Worm (Caenorhabditis elegans): ENCODE data around the gene Y49F6B.14.

Y49F6B.14 gene

ce11 chrII:3515384-3516053 lies at the start of gene Y49F6B.14, which contains the start of gene clec-125:
Y49F6B.14 (minus strand) TSS chrII:3515484.
clec-125 (plus strand) TSS chrII:3516003.
- TF ChIP-seq ztf-11 (tag; optimal IDR thresholded peaks at IDR 0.05) (no peak), snpc-4 (tag; optimal IDR thresholded peaks at IDR 0.05) (no peak), zag-1 (tag; optimal IDR thresholded peaks at IDR 0.05) (no peak)

DNA sequence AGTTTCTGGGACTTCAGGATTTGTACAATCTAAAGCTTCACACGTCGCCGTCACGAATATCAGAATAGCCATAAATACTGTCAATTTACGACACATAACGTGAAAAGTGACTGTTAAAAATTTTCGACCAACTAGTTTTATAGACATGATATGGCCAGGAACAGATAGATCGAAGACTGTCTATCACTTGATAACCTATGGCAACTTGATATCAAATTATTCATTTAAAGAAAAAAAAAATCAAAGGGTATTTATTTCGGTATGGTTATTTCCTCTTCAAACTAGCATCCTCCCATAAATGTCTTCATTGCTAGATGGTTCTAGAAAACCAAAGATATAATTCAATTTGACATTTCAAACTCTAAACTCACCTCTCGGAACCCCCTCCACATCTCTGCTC lies 47.1 kb upstream of the Y49F6B.14 start, which contains the start of gene W10G11.3:
Gene W10G11.3, minus strand, starts transcription at position 101 of the 400 bp plus-strand sequence.
- TF ChIP-seq unc-55 (GFP tag; optimal IDR thresholded peaks at IDR 0.05), result no peak
- no peak for TF ChIP-seq mab-5 (tag; optimal IDR thresholded peaks at IDR 0.05)
- no peak for TF ChIP-seq nhr-21 (tag; optimal IDR thresholded peaks at IDR 0.05)
- no peak for TF ChIP-seq sma-3 (GFP tag; optimal IDR thresholded peaks at IDR 0.05)
- no peak for TF ChIP-seq lsy-2 (tag; optimal IDR thresholded peaks at IDR 0.05)
- no peak for TF ChIP-seq F13H6.1 (tag; optimal IDR thresholded peaks at IDR 0.05)
- no peak for TF ChIP-seq unc-39 (tag; optimal IDR thresholded peaks at IDR 0.05)
- no peak for TF ChIP-seq skn-1 (tag; optimal IDR thresholded peaks at IDR 0.05)
- no peak for TF ChIP-seq elt-1 (tag; optimal IDR thresholded peaks at IDR 0.05)
- no peak for TF ChIP-seq zag-1 (tag; optimal IDR thresholded peaks at IDR 0.05)
- TF ChIP-seq nhr-77 (tag; optimal IDR thresholded peaks at IDR 0.05), result no peak

- TF ChIP-seq fos-1 (tag; optimal IDR thresholded peaks at IDR 0.05) (no peak), alr-1 (tag; optimal IDR thresholded peaks at IDR 0.05) (no peak), ztf-1 (GFP tag; conservative IDR thresholded peaks at IDR 0.05) (no peak), C34F6.9 (tag; optimal IDR thresholded peaks at IDR 0.05) (no peak), unc-62 (GFP tag; optimal IDR thresholded peaks at IDR 0.05) (no peak), nhr-23 (tag; optimal IDR thresholded peaks at IDR 0.05) (no peak), ztf-11 (tag; optimal IDR thresholded peaks at IDR 0.05) (no peak), nhr-77 (tag; optimal IDR thresholded peaks at IDR 0.05) (no peak), crh-2 (tag; optimal IDR thresholded peaks at IDR 0.05) (no peak), sem-4 (tag; optimal IDR thresholded peaks at IDR 0.05) (no peak), ZK546.5 (tag; optimal IDR thresholded peaks at IDR 0.05) (no peak), zag-1 (tag; optimal IDR thresholded peaks at IDR 0.05) (no peak), Y55F3AM.14 (GFP tag; optimal IDR thresholded peaks at IDR 0.05) (no peak), peb-1 (tag; optimal IDR thresholded peaks at IDR 0.05) (no peak), mab-5 (tag; optimal IDR thresholded peaks at IDR 0.05) (no peak), ama-1 (optimal IDR thresholded peaks at IDR 0.05) (no peak), lin-11 (tag; optimal IDR thresholded peaks at IDR 0.05) (no peak), ceh-16 (tag; optimal IDR thresholded peaks at IDR 0.05) (no peak), F13H6.1 (tag; optimal IDR thresholded peaks at IDR 0.05) (no peak), nhr-237 (tag; optimal IDR thresholded peaks at IDR 0.05) (no peak)
Measured at ce11 chrII:3561561-3561960, 46.3 kb upstream of the Y49F6B.14 start, which contains the start of gene W10G11.2. W10G11.2 (minus strand) TSS chrII:3561661.

DNA sequence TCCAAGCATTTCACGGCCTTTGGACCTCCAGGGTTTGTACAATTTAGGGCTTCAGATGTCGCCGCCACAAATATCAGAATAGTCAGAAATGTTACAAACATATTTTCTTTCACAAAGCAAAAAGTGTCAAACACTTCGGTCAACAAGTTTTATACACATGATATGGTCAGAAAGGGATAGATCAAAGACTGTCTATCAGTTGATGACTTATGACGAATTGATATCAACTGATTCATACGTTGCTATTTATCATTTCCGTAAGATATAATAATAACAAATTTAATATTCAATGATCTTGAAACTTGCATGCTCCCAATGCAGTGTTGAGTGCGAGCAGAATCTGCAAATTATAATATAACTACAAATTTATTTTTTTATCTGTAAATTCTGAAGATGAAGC lies 45.3 kb upstream of the Y49F6B.14 start, which contains the start of gene W10G11.1:
Gene W10G11.1, minus strand, starts transcription at position 101 of the 400 bp plus-strand sequence.
- TF ChIP-seq sma-9 (GFP tag; optimal IDR thresholded peaks at IDR 0.05) (no peak), sma-9 (tag; optimal IDR thresholded peaks at IDR 0.05) (no peak), ZK546.5 (tag; optimal IDR thresholded peaks at IDR 0.05) (no peak), gmeb-1 (tag; optimal IDR thresholded peaks at IDR 0.05) (no peak), nhr-25 (tag; optimal IDR thresholded peaks at IDR 0.05) (no peak), nhr-12 (tag; optimal IDR thresholded peaks at IDR 0.05) (no peak), dmd-4 (tag; optimal IDR thresholded peaks at IDR 0.05) (no peak), F13H6.1 (tag; optimal IDR thresholded peaks at IDR 0.05) (no peak), nhr-11 (tag; optimal IDR thresholded peaks at IDR 0.05) (no peak)

DNA sequence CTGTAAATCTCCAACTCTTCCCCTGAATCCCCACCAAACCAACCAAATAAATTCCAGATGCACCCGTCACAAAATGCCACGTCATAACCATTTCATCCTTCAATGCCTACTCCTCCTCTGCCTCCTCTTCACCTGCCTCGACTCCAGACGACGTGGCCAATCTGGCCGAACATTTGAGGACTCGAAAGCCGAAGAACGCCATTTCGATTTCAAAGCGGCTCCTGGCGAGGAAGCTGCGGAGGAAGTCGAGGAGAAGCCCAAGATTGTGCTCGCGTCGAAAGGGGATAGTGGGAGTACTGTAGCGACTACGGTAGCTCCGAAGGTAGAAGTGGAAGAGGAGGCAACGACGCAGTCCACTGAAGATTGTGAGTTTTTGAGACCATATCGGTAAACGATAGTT lies 42.1 kb upstream of the Y49F6B.14 start, which contains the start of gene lgc-45:
Gene lgc-45, plus strand, starts transcription at position 56 of the 400 bp plus-strand sequence.
- TF ChIP-seq blmp-1 (tag; optimal IDR thresholded peaks at IDR 0.05; ENCODE audit: insufficient read depth) (no peak), nhr-77 (tag; optimal IDR thresholded peaks at IDR 0.05) (no peak), ztf-11 (tag; optimal IDR thresholded peaks at IDR 0.05) (no peak), aly-2 (tag; optimal IDR thresholded peaks at IDR 0.05) (no peak), elt-1 (tag; optimal IDR thresholded peaks at IDR 0.05) (no peak), R02D3.7 (tag; optimal IDR thresholded peaks at IDR 0.05) (no peak), nhr-25 (tag; optimal IDR thresholded peaks at IDR 0.05) (no peak), zag-1 (tag; optimal IDR thresholded peaks at IDR 0.05) (no peak), ZK546.5 (tag; optimal IDR thresholded peaks at IDR 0.05) (no peak), nhr-21 (tag; optimal IDR thresholded peaks at IDR 0.05) (no peak), elt-3 (tag; optimal IDR thresholded peaks at IDR 0.05) (no peak), snpc-4 (tag; optimal IDR thresholded peaks at IDR 0.05) (no peak), dmd-4 (tag; optimal IDR thresholded peaks at IDR 0.05) (no peak), fos-1 (tag; optimal IDR thresholded peaks at IDR 0.05) (no peak)
